Fruit fly (Drosophila melanogaster): Measurements from ENCODE around the gene Cbp80.

- TF ChIP-seq CTCF (optimal IDR thresholded peaks at IDR 0.05), result peak; percentile 36 to 59
- TF ChIP-seq CG8478 (optimal IDR thresholded peaks at IDR 0.05), result no peak
Observed at dm6 chrX:4666650-4667360, 17.0 kb downstream of the Cbp80 start, which contains the start of gene CG3009.

All from S2 (cell line).